Worm (Caenorhabditis elegans) whole organism, young adult: ENCODE results near the gene F59B10.2.
A peak's percentile ranks its signal among the peaks of the same experiment; 100 is the strongest.

Source experiments
- B0035.1 ChIP-seq: sonication (generic microtip); optimal IDR thresholded peaks from 2 replicates; lab custom pipeline; 2016; ENCODE audit warnings: missing genetic modification characterization, mild to moderate bottlenecking, missing compliant biosample characterization, missing genotype, missing genetic modification reagents
- F22D6.2 ChIP-seq: sonication (generic microtip); optimal IDR thresholded peaks from 2 replicates; lab custom pipeline; 2016; ENCODE audit warnings: mild to moderate bottlenecking, missing genetic modification characterization, missing compliant biosample characterization
- F39B2.1 ChIP-seq: fragments of 200-800 bp; sonication (Bioruptor generic); IDR thresholded peaks from 2 replicates; pipeline ENCODE4 v1.3.6; 2022; ENCODE audit warnings: missing genetic modification reagents, missing genetic modification characterization, missing compliant biosample characterization
- Y56A3A.18 ChIP-seq: fragments of 200-800 bp; sonication (Bioruptor generic); IDR thresholded peaks from 2 replicates; pipeline ENCODE4 v1.3.6; 2022; ENCODE audit warnings: missing genetic modification reagents, missing genetic modification characterization, missing compliant biosample characterization
- Y67H2A.10 ChIP-seq: fragments of 200-800 bp; sonication (Bioruptor generic); conservative IDR thresholded peaks from 2 replicates; pipeline ENCODE4 v1.3.6; 2022; ENCODE audit warnings: missing genetic modification reagents, missing genetic modification characterization, missing compliant biosample characterization
- akir-1 ChIP-seq: fragments of 200-800 bp; sonication (Bioruptor generic); optimal IDR thresholded peaks from 2 replicates; lab custom pipeline; 2018; ENCODE audit warnings: mild to moderate bottlenecking, missing genetic modification characterization, moderate library complexity, missing compliant biosample characterization
- ama-1 ChIP-seq, 3 experiments: fragments of 150-350 bp in 1 of 3; sonication (generic microtip) in 2 of 3; optimal IDR thresholded peaks; 2 replicates each; lab custom pipeline; 2014 to 2018; ENCODE audit warnings: missing biosample characterization in 2 of 3, missing genetic modification characterization in 2 of 3, missing genetic modification reagents in 2 of 3
- aptf-3 ChIP-seq: fragments of 200-800 bp; sonication (Bioruptor generic); IDR thresholded peaks from 2 replicates; pipeline ENCODE4 v1.3.6; 2022; ENCODE audit warnings: missing genetic modification characterization, missing compliant biosample characterization
- attf-5 ChIP-seq: fragments of 200-800 bp; sonication (Bioruptor generic); optimal IDR thresholded peaks from 2 replicates; lab custom pipeline; 2018; ENCODE audit warnings: mild to moderate bottlenecking, missing genetic modification characterization, missing compliant biosample characterization
- ccch-3 ChIP-seq: fragments of 200-800 bp; sonication (Bioruptor generic); optimal IDR thresholded peaks from 2 replicates; lab custom pipeline; 2018; ENCODE audit warnings: mild to moderate bottlenecking, missing genetic modification characterization, missing compliant biosample characterization
- cebp-1 ChIP-seq, 2 experiments: fragments of 200-800 bp in 1 of 2; sonication (Bioruptor generic) in 1 of 2; sonication (generic microtip) in 1 of 2; IDR thresholded peaks in 1 of 2; optimal IDR thresholded peaks in 1 of 2; 2 replicates each; pipeline versions ENCODE4 v1.3.6 to Lab custom; 2017 to 2022; ENCODE audit warnings: missing compliant biosample characterization in 2 of 2, missing genetic modification characterization in 2 of 2, mild to moderate bottlenecking in 1 of 2, missing genetic modification reagents in 1 of 2, moderate library complexity in 1 of 2
- cebp-2 ChIP-seq: fragments of 200-800 bp; sonication (Bioruptor generic); IDR thresholded peaks from 2 replicates; pipeline ENCODE4 v1.3.6; 2022; ENCODE audit warnings: missing genetic modification characterization, missing compliant biosample characterization
- ceh-27 ChIP-seq: fragments of 200-800 bp; sonication (Bioruptor generic); optimal IDR thresholded peaks from 2 replicates; lab custom pipeline; 2018; ENCODE audit warnings: mild to moderate bottlenecking, missing genetic modification characterization, moderate library complexity, missing compliant biosample characterization
- ceh-91 ChIP-seq: fragments of 200-800 bp; sonication (Bioruptor generic); IDR thresholded peaks from 2 replicates; pipeline ENCODE4 v1.3.6; 2022; ENCODE audit warnings: missing genetic modification reagents, missing genetic modification characterization, missing compliant biosample characterization
- die-1 ChIP-seq: sonication (generic microtip); optimal IDR thresholded peaks from 2 replicates; lab custom pipeline; 2016; ENCODE audit warnings: missing genotype, mild to moderate bottlenecking, missing genetic modification characterization, missing compliant biosample characterization
- dox-1 ChIP-seq: fragments of 200-800 bp; sonication (Bioruptor generic); IDR thresholded peaks from 2 replicates; pipeline ENCODE4 v1.3.6; 2022; ENCODE audit warnings: missing genetic modification reagents, missing genetic modification characterization, missing compliant biosample characterization
- gei-17 ChIP-seq: fragments of 200-800 bp; sonication (Bioruptor generic); optimal IDR thresholded peaks from 2 replicates; lab custom pipeline; 2018; ENCODE audit warnings: mild to moderate bottlenecking, missing genetic modification characterization, missing compliant biosample characterization
- him-1 ChIP-seq: sonication (generic microtip); optimal IDR thresholded peaks from 2 replicates; lab custom pipeline; 2016; ENCODE audit warnings: missing genotype, missing genetic modification reagents, missing genetic modification characterization, missing compliant biosample characterization
- hmg-1.2 ChIP-seq: fragments of 200-800 bp; sonication (Bioruptor generic); IDR thresholded peaks from 2 replicates; pipeline ENCODE4 v1.3.6; 2022; ENCODE audit warnings: missing genetic modification reagents, missing genetic modification characterization, missing compliant biosample characterization
- hmg-20 ChIP-seq: fragments of 200-800 bp; sonication (Bioruptor generic); IDR thresholded peaks from 2 replicates; pipeline ENCODE4 v1.3.6; 2022; ENCODE audit warnings: missing genetic modification reagents, missing genetic modification characterization, missing compliant biosample characterization
- hsf-1 ChIP-seq: fragments of 200-800 bp; sonication (Bioruptor generic); IDR thresholded peaks from 2 replicates; pipeline ENCODE4 v1.3.6; 2022; ENCODE audit warnings: missing genetic modification reagents, missing genetic modification characterization, missing compliant biosample characterization
- let-526 ChIP-seq: fragments of 200-800 bp; sonication (Bioruptor generic); IDR thresholded peaks from 2 replicates; pipeline ENCODE4 v1.3.6; 2022; ENCODE audit warnings: missing genetic modification reagents, missing genetic modification characterization, missing compliant biosample characterization
- madf-10 ChIP-seq: sonication (generic microtip); optimal IDR thresholded peaks from 2 replicates; lab custom pipeline; 2016; ENCODE audit warnings: mild to moderate bottlenecking, missing genetic modification characterization, missing compliant biosample characterization
- mxl-1 ChIP-seq: sonication (generic microtip); optimal IDR thresholded peaks from 2 replicates; lab custom pipeline; 2016; ENCODE audit warnings: missing genetic modification characterization, missing compliant biosample characterization
- nfyb-1 ChIP-seq: fragments of 200-800 bp; sonication (Bioruptor generic); IDR thresholded peaks from 2 replicates; pipeline ENCODE4 v1.3.6; 2022; ENCODE audit warnings: missing genetic modification reagents, missing genetic modification characterization, missing compliant biosample characterization
- nhr-27 ChIP-seq: fragments of 200-800 bp; sonication (Bioruptor generic); optimal IDR thresholded peaks from 2 replicates; lab custom pipeline; 2018; ENCODE audit warnings: mild to moderate bottlenecking, missing genetic modification characterization, moderate library complexity, missing compliant biosample characterization
- nhr-90 ChIP-seq: sonication (generic microtip); optimal IDR thresholded peaks from 2 replicates; lab custom pipeline; 2016; ENCODE audit warnings: missing genotype, mild to moderate bottlenecking, missing genetic modification characterization, missing compliant biosample characterization
- pbrm-1 ChIP-seq: fragments of 200-800 bp; sonication (Bioruptor generic); IDR thresholded peaks from 2 replicates; pipeline ENCODE4 v1.3.6; 2022; ENCODE audit warnings: missing genetic modification reagents, missing genetic modification characterization, missing compliant biosample characterization
- pha-4 ChIP-seq: fragments of 150-350 bp; sonication (generic microtip); optimal IDR thresholded peaks from 2 replicates; lab custom pipeline; 2014; ENCODE audit warnings: missing biosample characterization, missing genetic modification reagents, missing genetic modification characterization
- sdz-38 ChIP-seq: sonication (generic microtip); optimal IDR thresholded peaks from 2 replicates; lab custom pipeline; 2016; ENCODE audit warnings: missing genotype, missing genetic modification characterization, missing compliant biosample characterization
- snpc-4 ChIP-seq, 5 experiments: fragments of 150-350 bp in 1 of 5; sonication (generic microtip) in 4 of 5; optimal IDR thresholded peaks; 2 replicates each; lab custom pipeline; 2014 to 2018; ENCODE audit warnings: missing genetic modification characterization in 5 of 5, missing biosample characterization in 3 of 5, antibody characterized with exemption in 2 of 5, mild to moderate bottlenecking in 2 of 5, missing compliant biosample characterization in 2 of 5, missing genotype in 2 of 5, moderate library complexity in 2 of 5, missing genetic modification reagents in 1 of 5
- somi-1 ChIP-seq: fragments of 200-800 bp; sonication (Bioruptor generic); optimal IDR thresholded peaks from 2 replicates; lab custom pipeline; 2018; ENCODE audit warnings: mild to moderate bottlenecking, missing genetic modification characterization, missing compliant biosample characterization
- zfh-2 ChIP-seq: fragments of 200-800 bp; sonication (Bioruptor generic); conservative IDR thresholded peaks from 2 replicates; pipeline ENCODE4 v1.3.6; 2022; ENCODE audit warnings: missing genetic modification reagents, missing genetic modification characterization, missing compliant biosample characterization
- ztf-22 ChIP-seq: fragments of 200-800 bp; sonication (Bioruptor generic); optimal IDR thresholded peaks from 2 replicates; lab custom pipeline; 2018; ENCODE audit warnings: mild to moderate bottlenecking, missing genetic modification characterization, moderate library complexity, missing compliant biosample characterization
- ztf-25 ChIP-seq: fragments of 200-800 bp; sonication (Bioruptor generic); IDR thresholded peaks from 2 replicates; pipeline ENCODE4 v1.3.6; 2022; ENCODE audit warnings: missing genetic modification reagents, missing genetic modification characterization, missing compliant biosample characterization
- ztf-26 ChIP-seq: sonication (generic microtip); optimal IDR thresholded peaks from 2 replicates; lab custom pipeline; 2017; ENCODE audit warnings: missing genetic modification characterization, missing compliant biosample characterization
- ztf-3 ChIP-seq: fragments of 200-800 bp; sonication (Bioruptor generic); optimal IDR thresholded peaks from 2 replicates; lab custom pipeline; 2018; ENCODE audit warnings: mild to moderate bottlenecking, missing genetic modification characterization, missing compliant biosample characterization
- ztf-6 ChIP-seq: fragments of 200-800 bp; sonication (Bioruptor generic); IDR thresholded peaks from 2 replicates; pipeline ENCODE4 v1.3.6; 2022; ENCODE audit warnings: missing genetic modification reagents, missing genetic modification characterization, missing compliant biosample characterization

The F59B10.2 gene

ce11 chrII:10527649-10528134, 18.0 kb upstream of the F59B10.2 start, which contains the start of gene mab-10 (continued):
- TF ChIP-seq ztf-3 (GFP tag; lab: Kevin White, UChicago) (no peak), aptf-3 (GFP tag; lab: Robert Waterston, UW) (no peak), ztf-25 (GFP tag; lab: Robert Waterston, UW) (no peak), him-1 (no peak), ztf-22 (GFP tag; lab: Kevin White, UChicago) (no peak), ztf-26 (peak; percentile 64), attf-5 (peak; percentile 43), zfh-2 (peak; percentile 99), akir-1 (GFP tag; lab: Kevin White, UChicago) (no peak), ama-1 (optimal IDR thresholded peaks at IDR 0.05; lab: Kevin White, UChicago) (no peak), ama-1 (GFP tag; optimal IDR thresholded peaks at IDR 0.05; lab: Kevin White, UChicago) (no peak), Y56A3A.18 (GFP tag; lab: Robert Waterston, UW) (no peak), nfyb-1 (0 out of 2 replicates have a peak, but pooled peaks have one; percentile 12), dox-1 (GFP tag; lab: Robert Waterston, UW) (peak; percentile 84), hsf-1 (GFP tag; lab: Robert Waterston, UW) (no peak)
- TF ChIP-seq, all 124 proteins: peak for 25

- TF ChIP-seq pha-4 (no peak), nhr-27 (tag; lab: Kevin White, UChicago) (no peak), pbrm-1 (GFP tag; lab: Robert Waterston, UW) (no peak), gei-17 (GFP tag; lab: Kevin White, UChicago) (no peak), mxl-1 (tag; lab: Kevin White, UChicago) (no peak)
Observed at ce11 chrII:10525134-10525533, 15.5 kb upstream of the F59B10.2 start.

DNA sequence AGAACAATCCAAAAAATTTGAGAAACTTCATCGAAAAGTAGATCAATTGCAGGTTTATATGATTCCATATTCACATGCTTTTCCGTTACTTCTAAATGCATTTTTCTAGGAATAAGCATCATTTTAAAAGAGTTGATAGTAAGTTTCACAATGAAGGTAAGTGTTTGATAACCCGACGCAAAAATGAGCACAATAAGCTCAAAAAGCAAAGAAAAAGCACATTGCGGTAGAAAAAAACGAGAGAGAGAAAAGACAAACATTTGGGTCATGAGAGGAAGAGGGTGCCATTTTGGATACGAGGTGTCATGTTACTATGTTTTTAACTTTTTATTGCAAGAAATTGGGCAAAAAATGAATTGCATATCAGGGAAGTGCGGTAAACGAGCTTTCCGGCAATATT, 14.7 kb upstream of the F59B10.2 start, which contains the start of gene F59B10.6:
Gene F59B10.6 (minus strand): TSS at position 101 of the 400 bp plus-strand sequence.
- TF ChIP-seq let-526 (GFP tag; lab: Robert Waterston, UW) (no peak), snpc-4 (GFP tag; optimal IDR thresholded peaks at IDR 0.05; lab: Kevin White, UChicago) (no peak), snpc-4 (tag; optimal IDR thresholded peaks at IDR 0.05; lab: Kevin White, UChicago) (no peak), madf-10 (no peak), nhr-90 (no peak), F22D6.2 (no peak), hmg-1.2 (GFP tag; lab: Robert Waterston, UW) (no peak), die-1 (tag; lab: Kevin White, UChicago) (no peak)

ce11 chrII:10523583-10523982, 13.9 kb upstream of the F59B10.2 start, which contains the start of gene F59B10.5:
TSS of gene F59B10.5 (minus strand) at chrII:10523683.
- TF ChIP-seq ceh-27, result no peak
- TF ChIP-seq hmg-20 (GFP tag; lab: Robert Waterston, UW), result no peak
- no peak for TF ChIP-seq Y67H2A.10 (GFP tag; lab: Robert Waterston, UW)
- no peak for TF ChIP-seq ztf-6 (GFP tag; lab: Robert Waterston, UW)

DNA sequence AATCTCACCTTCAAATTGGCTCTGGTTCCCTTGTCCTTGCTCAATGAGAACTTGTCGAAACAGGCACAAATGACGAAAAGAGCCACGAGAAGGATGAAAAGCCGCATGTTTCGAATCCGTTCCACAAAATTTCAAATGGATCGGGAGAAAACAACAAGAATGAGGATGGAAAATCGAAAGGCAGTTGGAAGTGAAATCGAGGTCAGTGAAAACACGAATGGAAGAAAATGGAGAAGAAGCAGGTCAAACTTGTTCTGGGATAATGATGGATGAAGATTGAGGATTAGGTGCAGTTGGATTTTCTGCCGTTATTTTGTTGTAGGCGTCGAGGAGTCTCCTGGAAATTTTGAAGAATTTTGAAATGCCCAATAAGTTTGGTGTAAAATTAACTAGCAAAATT, 13.4 kb upstream of the F59B10.2 start:
- no peak for TF ChIP-seq sdz-38 (tag; lab: Kevin White, UChicago)
- no peak for TF ChIP-seq dox-1 (GFP tag; lab: Robert Waterston, UW)
- TF ChIP-seq cebp-2, result no peak
- TF ChIP-seq ccch-3 (GFP tag; lab: Kevin White, UChicago), result no peak
- no peak for TF ChIP-seq B0035.1
- TF ChIP-seq cebp-1 (GFP tag; IDR thresholded peaks at IDR 0.05; lab: Robert Waterston, UW), result no peak
- TF ChIP-seq cebp-1 (tag; optimal IDR thresholded peaks at IDR 0.05; lab: Kevin White, UChicago), result no peak
- no peak for TF ChIP-seq ceh-91 (GFP tag; lab: Robert Waterston, UW)
- no peak for TF ChIP-seq F39B2.1 (GFP tag; lab: Robert Waterston, UW)
- no peak for TF ChIP-seq snpc-4 (GFP tag; optimal IDR thresholded peaks at IDR 0.05; lab: Kevin White, UChicago)
- no peak for TF ChIP-seq snpc-4 (tag; optimal IDR thresholded peaks at IDR 0.05; lab: Kevin White, UChicago)
- TF ChIP-seq somi-1 (GFP tag; lab: Kevin White, UChicago), result no peak
